Worm (Caenorhabditis elegans): Measurements from ENCODE around the gene btb-17.

ce11 chrII:3264704-3265103 is 30.5 kb upstream of the btb-17 start:
- TF ChIP-seq ztf-23 (GFP tag; IDR thresholded peaks at IDR 0.05), result no peak
- no peak for TF ChIP-seq cog-1 (tag; optimal IDR thresholded peaks at IDR 0.05)
- TF ChIP-seq med-1 (GFP tag; optimal IDR thresholded peaks at IDR 0.05; ENCODE audit: insufficient read depth), result no peak

All from whole organism, midembryonic.